Fruit fly (Drosophila melanogaster): ENCODE measurements around the gene CG4119.

- no peak for TF ChIP-seq ttk (optimal IDR thresholded peaks at IDR 0.05)
- no peak for TF ChIP-seq psq (optimal IDR thresholded peaks at IDR 0.05)
- no peak for TF ChIP-seq Myc (optimal IDR thresholded peaks at IDR 0.05)
- no peak for TF ChIP-seq insv (optimal IDR thresholded peaks at IDR 0.05)
Observed at dm6 chrX:5677400-5678177, 11.7 kb downstream of the CG4119 start.

Measured in Kc167 (cell line).